Fruit fly (Drosophila melanogaster): ENCODE data around the gene CG31698.

The CG31698 gene

DNA sequence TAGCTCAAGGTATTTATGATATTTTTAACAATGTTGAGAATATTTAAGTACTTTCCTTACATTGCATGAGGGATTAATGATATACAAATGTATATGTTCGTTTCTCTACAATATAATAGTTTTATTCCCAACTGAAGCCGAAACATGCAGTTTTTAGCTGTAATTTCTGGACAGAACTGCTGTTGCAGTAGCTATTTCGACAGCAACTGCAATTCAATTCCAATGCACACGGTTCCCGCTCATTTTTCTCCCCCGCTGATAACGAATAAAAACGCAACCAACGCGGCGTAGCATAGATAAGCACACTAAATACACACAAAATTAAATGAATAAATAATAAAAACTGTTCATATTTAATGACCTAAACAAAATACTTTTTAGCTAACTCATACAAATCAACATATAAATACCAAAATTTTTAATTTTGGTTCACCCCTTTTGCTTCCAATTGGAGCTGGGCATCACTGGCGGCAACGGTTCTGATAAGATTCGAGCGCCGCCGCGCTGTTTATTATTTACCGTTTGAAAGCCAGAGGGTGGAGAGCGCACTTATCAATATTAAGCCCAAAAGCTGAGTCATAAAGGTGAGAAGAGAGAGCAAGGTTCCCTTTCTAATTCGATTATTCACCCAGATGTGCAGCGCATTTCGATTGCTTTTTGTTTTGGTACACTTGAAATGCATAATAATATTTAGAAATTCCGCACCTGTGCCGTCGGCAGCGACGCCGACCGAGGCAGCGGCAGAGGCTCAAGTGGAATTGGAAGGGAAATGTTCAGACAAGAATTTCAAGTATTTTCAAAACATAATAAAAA is 15.2 kb downstream of the CG31698 start (continued):
- peak; percentile 27 for TF ChIP-seq CG6254 (GFP tag; optimal IDR thresholded peaks at IDR 0.05)
- peak; percentile 52 for TF ChIP-seq CG13287 (GFP tag; IDR thresholded peaks at IDR 0.05; ENCODE audit: partially characterized antibody)
- no peak for TF ChIP-seq maf-S (GFP tag; optimal IDR thresholded peaks at IDR 0.05)
- TF ChIP-seq Fer3 (tag; optimal IDR thresholded peaks at IDR 0.05) = no peak
- TF ChIP-seq tll (GFP tag; optimal IDR thresholded peaks at IDR 0.05) = no peak
- no peak for TF ChIP-seq H15 (GFP tag; IDR thresholded peaks at IDR 0.05)
- TF ChIP-seq CTCF (GFP tag; optimal IDR thresholded peaks at IDR 0.05) = peak; percentile 32
- TF ChIP-seq mam (GFP tag; optimal IDR thresholded peaks at IDR 0.05) = no peak
- TF ChIP-seq GATAe (GFP tag; conservative IDR thresholded peaks at IDR 0.05) = peak; percentile 56; the same call in 1 of the 2 replicates
- TF ChIP-seq CG10654 (GFP tag; optimal IDR thresholded peaks at IDR 0.05) = no peak
- no peak for TF ChIP-seq D19B (GFP tag; optimal IDR thresholded peaks at IDR 0.05)
- no peak for TF ChIP-seq CG12942 (GFP tag; optimal IDR thresholded peaks at IDR 0.05)
- TF ChIP-seq Dad (GFP tag; optimal IDR thresholded peaks at IDR 0.05) = no peak
- TF ChIP-seq bcd (GFP tag; optimal IDR thresholded peaks at IDR 0.05) = no peak
- TF ChIP-seq prd (optimal IDR thresholded peaks at IDR 0.05) = no peak
- TF ChIP-seq prd (GFP tag; IDR thresholded peaks at IDR 0.05) = no peak
- TF ChIP-seq Adf1 (GFP tag; IDR thresholded peaks at IDR 0.05) = peak; percentile 90
- no peak for TF ChIP-seq chinmo (GFP tag; IDR thresholded peaks at IDR 0.05; ENCODE audit: partially characterized antibody)
- TF ChIP-seq Sry-β (GFP tag; optimal IDR thresholded peaks at IDR 0.05) = peak; percentile 92
- peak; percentile 26 for TF ChIP-seq CG11504 (tag; optimal IDR thresholded peaks at IDR 0.05)
- no peak for TF ChIP-seq croc (GFP tag; conservative IDR thresholded peaks at IDR 0.05)
- TF ChIP-seq Dref (GFP tag; IDR thresholded peaks at IDR 0.05) = no peak
- no peak for TF ChIP-seq CG2202 (tag; optimal IDR thresholded peaks at IDR 0.05)
- TF ChIP-seq stwl (tag; optimal IDR thresholded peaks at IDR 0.05) = peak; percentile 94
- no peak for TF ChIP-seq zen (tag; optimal IDR thresholded peaks at IDR 0.05)
- peak; percentile 23 for TF ChIP-seq CG8359 (GFP tag; optimal IDR thresholded peaks at IDR 0.05; ENCODE audit: borderline replicate concordance)
- no peak for TF ChIP-seq cato (GFP tag; optimal IDR thresholded peaks at IDR 0.05; ENCODE audit: borderline replicate concordance)
- no peak for TF ChIP-seq Hsf (GFP tag; optimal IDR thresholded peaks at IDR 0.05)
- TF ChIP-seq knrl (GFP tag; IDR thresholded peaks at IDR 0.05; ENCODE audit: partially characterized antibody) = 0 out of 3 replicates have a peak, but pooled peaks have one; percentile 9
- TF ChIP-seq CG6813 (GFP tag; optimal IDR thresholded peaks at IDR 0.05) = peak; percentile 5
- TF ChIP-seq CG14710 (tag; optimal IDR thresholded peaks at IDR 0.05) = peak; percentile 45
- TF ChIP-seq Dfd (GFP tag; optimal IDR thresholded peaks at IDR 0.05) = no peak
- TF ChIP-seq pan (optimal IDR thresholded peaks at IDR 0.05) = no peak
- TF ChIP-seq pan (GFP tag; optimal IDR thresholded peaks at IDR 0.05 in 1 of 2, IDR thresholded peaks at IDR 0.05 in 1 of 2) = no peak
- no peak for TF ChIP-seq CG43689 (GFP tag; IDR thresholded peaks at IDR 0.05)
- TF ChIP-seq sens-2 (GFP tag; IDR thresholded peaks at IDR 0.05) = no peak
- TF ChIP-seq crc (GFP tag; optimal IDR thresholded peaks at IDR 0.05) = no peak
- TF ChIP-seq gem (tag; optimal IDR thresholded peaks at IDR 0.05) = peak; percentile 35
- no peak for TF ChIP-seq yki (optimal IDR thresholded peaks at IDR 0.05)
- peak; percentile 54 for TF ChIP-seq Ets65A (GFP tag)
- TF ChIP-seq Abd-B (GFP tag; optimal IDR thresholded peaks at IDR 0.05) = no peak
- TF ChIP-seq oc (tag; optimal IDR thresholded peaks at IDR 0.05) = peak; percentile 6
- TF ChIP-seq zf30C (GFP tag; optimal IDR thresholded peaks at IDR 0.05) = no peak
- peak; percentile 22 for TF ChIP-seq CG9727 (GFP tag; optimal IDR thresholded peaks at IDR 0.05)
- peak; percentile 14 for TF ChIP-seq CG33557 (GFP tag; optimal IDR thresholded peaks at IDR 0.05)
- TF ChIP-seq bsh (GFP tag; optimal IDR thresholded peaks at IDR 0.05) = peak in 1 of 2 experiments; percentile 36
- TF ChIP-seq Xrp1 (GFP tag; IDR thresholded peaks at IDR 0.05) = peak; percentile 22; the same call in 1 of the 2 replicates
- no peak for TF ChIP-seq wor (GFP tag; IDR thresholded peaks at IDR 0.05)
- TF ChIP-seq nmo (GFP tag; optimal IDR thresholded peaks at IDR 0.05) = no peak
- no peak for TF ChIP-seq Rx (GFP tag; IDR thresholded peaks at IDR 0.05)

Measured in whole organism, embryonic.